Worm (Caenorhabditis elegans): ENCODE data around the gene C25H3.17.

The C25H3.17 gene

DNA sequence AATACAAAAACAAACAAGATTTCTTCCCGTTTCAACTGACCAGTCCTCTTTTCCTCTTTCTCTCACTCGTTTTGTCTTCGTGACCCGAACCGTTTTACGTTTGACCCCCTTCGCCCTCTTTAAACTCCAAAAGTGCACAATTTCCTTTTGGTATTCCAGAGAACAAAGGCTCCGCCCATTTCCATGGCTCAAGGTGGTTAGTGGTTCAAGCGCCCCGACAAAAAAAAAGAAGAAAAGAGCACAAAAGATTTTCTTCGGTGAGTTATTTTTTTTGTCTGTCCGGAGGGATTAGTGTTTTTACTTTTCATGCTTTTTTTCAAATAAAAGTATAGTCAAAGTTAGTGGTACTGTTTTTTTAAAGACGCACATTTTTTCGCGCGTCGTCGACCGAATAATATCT, 38.1 kb upstream of the C25H3.17 start, which contains the start of gene osta-2:
Gene osta-2, plus strand, starts transcription at position 160 of the 400 bp plus-strand sequence.
- no peak for TF ChIP-seq nhr-76 (tag; optimal IDR thresholded peaks at IDR 0.05)
- no peak for TF ChIP-seq flh-1 (GFP tag; optimal IDR thresholded peaks at IDR 0.05)
- TF ChIP-seq ztf-11 (tag; optimal IDR thresholded peaks at IDR 0.05) = no peak
- no peak for TF ChIP-seq sem-2 (GFP tag; optimal IDR thresholded peaks at IDR 0.05)
- TF ChIP-seq elt-1 (tag; optimal IDR thresholded peaks at IDR 0.05; ENCODE audit: borderline replicate concordance, insufficient read depth) = no peak
- TF ChIP-seq unc-39 (tag; optimal IDR thresholded peaks at IDR 0.05) = no peak
- TF ChIP-seq M03D4.4 (tag; optimal IDR thresholded peaks at IDR 0.05) = no peak
- no peak for TF ChIP-seq sptf-1 (tag; optimal IDR thresholded peaks at IDR 0.05)
- TF ChIP-seq nhr-237 (tag; optimal IDR thresholded peaks at IDR 0.05) = no peak
- no peak for TF ChIP-seq blmp-1 (tag; optimal IDR thresholded peaks at IDR 0.05)
- TF ChIP-seq ceh-43 (GFP tag; optimal IDR thresholded peaks at IDR 0.05) = no peak
- no peak for TF ChIP-seq unc-120 (tag; optimal IDR thresholded peaks at IDR 0.05; ENCODE audit: poor library complexity, severe bottlenecking)
- TF ChIP-seq ces-1 (GFP tag; optimal IDR thresholded peaks at IDR 0.05) = no peak
- TF ChIP-seq nhr-2 (tag; optimal IDR thresholded peaks at IDR 0.05) = no peak

DNA sequence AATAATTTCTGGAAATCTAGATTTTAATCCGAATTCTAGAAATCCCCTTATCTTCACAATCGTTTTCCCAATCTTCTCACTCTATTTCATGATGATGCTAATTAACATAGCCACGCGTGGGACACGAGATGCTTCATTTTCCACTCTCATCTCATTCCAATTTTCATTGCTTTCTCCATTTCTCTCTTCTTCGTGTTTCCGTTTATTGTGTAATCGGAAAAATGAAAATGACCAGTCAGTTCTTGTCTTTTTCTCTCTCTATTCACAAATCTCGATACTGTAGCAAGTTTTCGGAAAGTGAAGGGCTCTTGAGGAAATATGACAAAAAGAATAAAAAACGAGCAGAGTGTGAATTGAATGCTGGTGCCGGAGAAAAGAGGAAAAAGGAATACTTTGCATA, 35.0 kb upstream of the C25H3.17 start:
- TF ChIP-seq ces-1 (GFP tag; optimal IDR thresholded peaks at IDR 0.05) (peak; percentile 2), pha-4 (tag; optimal IDR thresholded peaks at IDR 0.05) (no peak), elt-1 (tag; optimal IDR thresholded peaks at IDR 0.05; ENCODE audit: borderline replicate concordance, insufficient read depth) (peak; percentile 56)

DNA sequence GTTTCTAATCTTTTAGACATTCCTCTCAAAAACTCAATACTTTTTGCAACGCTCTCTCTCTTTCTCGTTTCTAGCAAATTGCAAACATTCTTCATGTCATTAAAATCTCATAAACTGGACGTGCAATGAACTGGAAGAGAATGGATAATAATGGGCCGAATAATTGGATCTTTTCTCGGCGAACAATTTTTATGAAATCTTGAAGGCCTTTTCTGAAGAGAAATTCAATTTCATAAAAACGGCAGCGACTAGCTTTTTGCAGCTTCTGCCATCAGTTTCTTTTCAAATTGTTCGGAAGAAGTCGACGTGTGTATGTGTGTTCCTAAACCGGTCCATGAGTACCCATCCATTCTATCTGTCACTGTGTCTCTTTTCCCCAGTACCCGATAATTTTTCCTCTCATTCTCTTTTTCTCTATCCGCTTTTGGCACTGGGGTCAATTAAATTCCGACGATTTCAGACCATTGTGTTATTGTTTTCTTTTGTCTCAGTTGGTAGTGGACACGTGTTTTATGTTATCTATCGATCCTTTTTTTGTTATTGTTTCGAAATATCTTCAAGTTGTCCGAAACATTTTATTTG, 33.2 kb upstream of the C25H3.17 start:
- TF ChIP-seq ces-1 (GFP tag; optimal IDR thresholded peaks at IDR 0.05) (peak; percentile 77), nhr-237 (tag; optimal IDR thresholded peaks at IDR 0.05) (no peak), mab-5 (tag; optimal IDR thresholded peaks at IDR 0.05) (no peak), blmp-1 (tag; optimal IDR thresholded peaks at IDR 0.05) (no peak), cnd-1 (tag; optimal IDR thresholded peaks at IDR 0.05) (no peak)

DNA sequence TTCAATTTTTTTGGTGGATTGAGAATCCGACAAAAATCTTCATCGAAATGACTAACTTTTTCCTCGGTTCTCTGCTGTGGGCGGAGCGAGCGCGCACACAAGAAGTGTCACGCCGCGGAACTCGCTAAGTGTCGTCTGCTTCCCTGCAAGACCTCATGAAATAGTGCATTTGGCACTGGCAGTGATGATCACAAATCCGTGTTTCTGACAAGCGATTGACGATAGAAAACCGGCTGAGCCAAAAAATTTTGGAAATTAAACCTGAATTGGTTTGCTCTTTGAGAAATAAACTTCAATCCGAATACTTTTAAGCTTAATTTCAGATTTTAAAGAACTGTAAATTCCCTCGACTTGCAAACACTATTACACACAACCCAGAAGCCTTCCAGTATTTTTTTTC, 32.0 kb upstream of the C25H3.17 start:
- TF ChIP-seq mls-2 (tag; optimal IDR thresholded peaks at IDR 0.05) = no peak
- no peak for TF ChIP-seq zip-8 (tag; optimal IDR thresholded peaks at IDR 0.05)
- TF ChIP-seq ces-1 (GFP tag; optimal IDR thresholded peaks at IDR 0.05) = peak; percentile 1
- TF ChIP-seq lsy-2 (tag; optimal IDR thresholded peaks at IDR 0.05) = no peak
- TF ChIP-seq hlh-1 (tag; optimal IDR thresholded peaks at IDR 0.05) = no peak
- TF ChIP-seq pha-4 (tag; optimal IDR thresholded peaks at IDR 0.05) = no peak
- TF ChIP-seq mep-1 (tag; optimal IDR thresholded peaks at IDR 0.05) = peak; percentile 31

DNA sequence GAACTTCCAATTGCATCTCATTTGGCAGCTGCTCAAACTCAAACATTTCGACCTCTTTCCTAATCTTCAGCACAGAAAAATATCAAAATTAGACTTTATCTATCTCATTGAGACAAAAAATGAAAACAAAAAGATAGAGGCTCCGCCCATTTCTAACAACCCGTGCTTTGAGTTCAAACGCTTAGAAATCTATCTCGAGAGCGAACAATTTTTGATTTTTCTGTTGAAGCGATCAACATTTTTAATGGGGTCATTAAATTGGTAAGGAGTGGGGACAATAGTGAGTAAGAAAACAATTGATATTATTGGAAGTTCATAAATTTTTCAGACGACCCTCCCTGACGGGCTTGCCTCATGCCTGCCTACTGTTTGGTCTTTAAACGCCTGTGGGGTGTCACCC, 29.4 kb upstream of the C25H3.17 start, which contains the start of the genes C25H3.10 and C25H3.1:
Gene C25H3.10, minus strand, starts transcription at position 101 of the 400 bp plus-strand sequence.
Gene C25H3.1, plus strand, starts transcription at position 203 of the 400 bp plus-strand sequence.
- TF ChIP-seq nhr-12 (tag; optimal IDR thresholded peaks at IDR 0.05) = no peak
- TF ChIP-seq pha-4 (tag; optimal IDR thresholded peaks at IDR 0.05) = no peak
- no peak for TF ChIP-seq flh-1 (GFP tag; optimal IDR thresholded peaks at IDR 0.05)
- TF ChIP-seq ceh-39 (tag; optimal IDR thresholded peaks at IDR 0.05) = no peak
- no peak for TF ChIP-seq zip-8 (tag; optimal IDR thresholded peaks at IDR 0.05)
- no peak for TF ChIP-seq blmp-1 (tag; optimal IDR thresholded peaks at IDR 0.05)
- no peak for TF ChIP-seq nhr-76 (tag; optimal IDR thresholded peaks at IDR 0.05)
- TF ChIP-seq nhr-237 (tag; optimal IDR thresholded peaks at IDR 0.05) = no peak
- TF ChIP-seq sptf-1 (tag; optimal IDR thresholded peaks at IDR 0.05) = no peak
- TF ChIP-seq ztf-11 (tag; optimal IDR thresholded peaks at IDR 0.05) = no peak
- TF ChIP-seq tbx-8 (GFP tag; optimal IDR thresholded peaks at IDR 0.05) = no peak
- no peak for TF ChIP-seq lin-32 (GFP tag; optimal IDR thresholded peaks at IDR 0.05)
- TF ChIP-seq elt-3 (tag; optimal IDR thresholded peaks at IDR 0.05) = no peak

DNA sequence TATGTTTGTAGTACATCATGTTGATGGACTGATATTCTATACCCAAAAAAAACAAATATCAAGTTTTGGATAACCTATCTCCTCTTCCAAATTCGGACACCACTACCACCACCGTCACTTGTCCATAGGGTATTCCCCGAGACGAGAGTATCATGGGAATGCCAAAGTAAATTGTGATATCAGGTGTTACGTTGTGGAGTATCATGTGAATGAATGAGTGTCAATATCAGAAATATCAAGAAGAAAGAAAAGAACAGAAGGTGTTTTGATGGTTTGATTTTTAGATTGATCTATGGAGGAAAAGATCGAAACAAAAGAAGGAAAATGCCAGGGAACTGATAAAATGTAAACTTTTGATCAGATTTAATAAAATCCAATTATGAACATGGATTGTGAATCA, 28.8 kb upstream of the C25H3.17 start:
- TF ChIP-seq ces-1 (GFP tag; optimal IDR thresholded peaks at IDR 0.05) = no peak
- no peak for TF ChIP-seq M03D4.4 (tag; optimal IDR thresholded peaks at IDR 0.05)
- no peak for TF ChIP-seq nhr-2 (tag; optimal IDR thresholded peaks at IDR 0.05)
- no peak for TF ChIP-seq ceh-39 (tag; optimal IDR thresholded peaks at IDR 0.05)
- no peak for TF ChIP-seq elt-1 (tag; optimal IDR thresholded peaks at IDR 0.05; ENCODE audit: borderline replicate concordance, insufficient read depth)
- TF ChIP-seq sem-2 (GFP tag; optimal IDR thresholded peaks at IDR 0.05) = no peak

All from whole organism, mixed stage, embryonic.